Fruit fly (Drosophila melanogaster): Measurements from ENCODE around the gene Or85f.

The Or85f gene

dm6 chr3R:9401127-9401603, 3.2 kb downstream of the Or85f start, which contains the start of the genes RpL34b and CG8132 (continued):
- TF ChIP-seq C15 (GFP tag; IDR thresholded peaks at IDR 0.05), result peak; percentile 94
- TF ChIP-seq CG7963 (GFP tag; IDR thresholded peaks at IDR 0.05; ENCODE audit: partially characterized antibody), result no peak
- TF ChIP-seq run (tag; optimal IDR thresholded peaks at IDR 0.05), result peak; percentile 95
- TF ChIP-seq CG18764 (GFP tag; optimal IDR thresholded peaks at IDR 0.05), result peak; percentile 94
- peak; percentile 91 for TF ChIP-seq CG12071 (GFP tag; optimal IDR thresholded peaks at IDR 0.05)
- TF ChIP-seq HLH54F (GFP tag; optimal IDR thresholded peaks at IDR 0.05), result peak; percentile 97
- TF ChIP-seq Sry-β (GFP tag; optimal IDR thresholded peaks at IDR 0.05), result peak; percentile 57
- TF ChIP-seq CG11247 (GFP tag; IDR thresholded peaks at IDR 0.05), result peak; percentile 97
- TF ChIP-seq CG7928 (GFP tag; optimal IDR thresholded peaks at IDR 0.05), result peak; percentile 77
- TF ChIP-seq pb (GFP tag; optimal IDR thresholded peaks at IDR 0.05), result peak; percentile 91
- TF ChIP-seq HmgD (GFP tag; optimal IDR thresholded peaks at IDR 0.05), result peak; percentile 93
- TF ChIP-seq CG9876 (GFP tag; optimal IDR thresholded peaks at IDR 0.05), result peak; percentile 97
- TF ChIP-seq D (optimal IDR thresholded peaks at IDR 0.05), result no peak
- peak; percentile 83 for TF ChIP-seq D (GFP tag; optimal IDR thresholded peaks at IDR 0.05)
- TF ChIP-seq hbn (GFP tag; IDR thresholded peaks at IDR 0.05; ENCODE audit: partially characterized antibody), result no peak
- peak; percentile 85 for TF ChIP-seq CG4707 (GFP tag; optimal IDR thresholded peaks at IDR 0.05)
- TF ChIP-seq Dfd (GFP tag; optimal IDR thresholded peaks at IDR 0.05), result no peak
- peak; percentile 25; the same call in 1 of the 4 replicates for TF ChIP-seq Dll (GFP tag; IDR thresholded peaks at IDR 0.05; ENCODE audit: partially characterized antibody)
- peak; percentile 90 for TF ChIP-seq Drgx (GFP tag; IDR thresholded peaks at IDR 0.05)
- TF ChIP-seq NK7.1 (GFP tag; optimal IDR thresholded peaks at IDR 0.05), result peak; percentile 92
- TF ChIP-seq ara (GFP tag; IDR thresholded peaks at IDR 0.05), result peak; percentile 92
- TF ChIP-seq luna (GFP tag; optimal IDR thresholded peaks at IDR 0.05), result peak; percentile 94
- TF ChIP-seq abd-A (tag; optimal IDR thresholded peaks at IDR 0.05), result no peak
- TF ChIP-seq psq (GFP tag; optimal IDR thresholded peaks at IDR 0.05), result peak; percentile 87
- peak; percentile 97 for TF ChIP-seq sob (GFP tag; IDR thresholded peaks at IDR 0.05)
- peak; percentile 57 for TF ChIP-seq CG7745 (tag; optimal IDR thresholded peaks at IDR 0.05)
- TF ChIP-seq CG13775 (GFP tag; optimal IDR thresholded peaks at IDR 0.05), result peak; percentile 96
- TF ChIP-seq jigr1 (GFP tag; IDR thresholded peaks at IDR 0.05), result peak; percentile 86
- peak; percentile 95 for TF ChIP-seq fu2 (GFP tag; optimal IDR thresholded peaks at IDR 0.05)
- peak; percentile 94 for TF ChIP-seq ham (GFP tag; IDR thresholded peaks at IDR 0.05)
- peak; percentile 88 for TF ChIP-seq Poxn (GFP tag; IDR thresholded peaks at IDR 0.05)
- TF ChIP-seq repo (GFP tag; optimal IDR thresholded peaks at IDR 0.05), result peak; percentile 89
- peak; percentile 96 for TF ChIP-seq CG10654 (GFP tag; optimal IDR thresholded peaks at IDR 0.05)
- TF ChIP-seq Eip74EF (GFP tag; optimal IDR thresholded peaks at IDR 0.05), result peak in 1 of 2 experiments; percentile 87
- TF ChIP-seq gt (GFP tag; IDR thresholded peaks at IDR 0.05), result peak; percentile 93
- TF ChIP-seq seq (GFP tag; IDR thresholded peaks at IDR 0.05), result peak; percentile 94
- TF ChIP-seq Pdp1 (GFP tag; optimal IDR thresholded peaks at IDR 0.05), result peak; percentile 94 to 97
- TF ChIP-seq Gug (GFP tag; IDR thresholded peaks at IDR 0.05), result peak; percentile 98
- TF ChIP-seq Fer2 (tag; optimal IDR thresholded peaks at IDR 0.05), result peak; percentile 96
- TF ChIP-seq CG3065 (GFP tag; optimal IDR thresholded peaks at IDR 0.05), result peak; percentile 88
- peak; percentile 61 for TF ChIP-seq knrl (GFP tag; IDR thresholded peaks at IDR 0.05; ENCODE audit: partially characterized antibody)
- TF ChIP-seq Hmx (GFP tag; optimal IDR thresholded peaks at IDR 0.05), result peak; percentile 89
- peak; percentile 90 for TF ChIP-seq CG4820 (GFP tag; optimal IDR thresholded peaks at IDR 0.05)
- TF ChIP-seq CG1233 (GFP tag; optimal IDR thresholded peaks at IDR 0.05), result peak; percentile 96
- TF ChIP-seq Usf (GFP tag; optimal IDR thresholded peaks at IDR 0.05), result peak; percentile 95
- peak; percentile 16; the same call in 1 of the 2 replicates for TF ChIP-seq ato (GFP tag; IDR thresholded peaks at IDR 0.05; ENCODE audit: partially characterized antibody)
- TF ChIP-seq HLHmδ (GFP tag; optimal IDR thresholded peaks at IDR 0.05), result peak; percentile 96
- TF ChIP-seq YL-1 (GFP tag; optimal IDR thresholded peaks at IDR 0.05), result peak; percentile 100
- peak; percentile 86 for TF ChIP-seq Optix (GFP tag; IDR thresholded peaks at IDR 0.05)
- TF ChIP-seq CG12942 (GFP tag; optimal IDR thresholded peaks at IDR 0.05), result peak; percentile 97
- TF ChIP-seq D19A (tag; optimal IDR thresholded peaks at IDR 0.05), result peak; percentile 85
